Worm (Caenorhabditis elegans) whole organism, midembryonic: Measurements from ENCODE around the gene F35F10.14.

Experiments
- T22C8.4 ChIP-seq: fragments of 200-800 bp; sonication (Bioruptor generic); IDR thresholded peaks from 2 replicates; pipeline ENCODE4 v1.3.6; 2022; ENCODE audit warnings: missing genetic modification characterization, missing compliant biosample characterization
- cog-1 ChIP-seq: sonication (generic microtip); optimal IDR thresholded peaks from 2 replicates; lab custom pipeline; 2016; ENCODE audit warnings: missing genetic modification characterization, missing compliant biosample characterization
- flt-1 ChIP-seq: fragments of 200-800 bp; sonication (Bioruptor generic); IDR thresholded peaks from 2 replicates; pipeline ENCODE4 v1.3.6; 2022; ENCODE audit warnings: missing genetic modification characterization, missing compliant biosample characterization
- med-1 ChIP-seq: sonication (generic microtip); optimal IDR thresholded peaks from 2 replicates; lab custom pipeline; 2017; ENCODE audit warnings: missing genetic modification characterization, mild to moderate bottlenecking, missing compliant biosample characterization, antibody characterized with exemption, missing genetic modification reagents; ENCODE audit not compliant: insufficient read depth
- tab-1 ChIP-seq: fragments of 200-800 bp; sonication (Bioruptor generic); IDR thresholded peaks from 2 replicates; pipeline ENCODE4 v1.3.6; 2022; ENCODE audit warnings: missing genetic modification characterization, missing compliant biosample characterization
- ztf-29 ChIP-seq: fragments of 200-800 bp; sonication (Bioruptor generic); IDR thresholded peaks from 2 replicates; pipeline ENCODE4 v1.3.6; 2022; ENCODE audit warnings: missing genetic modification reagents, missing genetic modification characterization, missing compliant biosample characterization

ce11 chrV:3344001-3344400 is 24.1 kb upstream of the F35F10.14 start:
- TF ChIP-seq flt-1 (GFP tag; lab: Robert Waterston, UW) = no peak
- no peak for TF ChIP-seq tab-1
- TF ChIP-seq med-1 (GFP tag; lab: Kevin White, UChicago) = no peak
- no peak for TF ChIP-seq ztf-29 (GFP tag; lab: Robert Waterston, UW)
- TF ChIP-seq T22C8.4 (GFP tag; lab: Robert Waterston, UW) = no peak
- no peak for TF ChIP-seq cog-1 (tag; lab: Kevin White, UChicago)
